Worm (Caenorhabditis elegans) whole organism, L4 larva: ENCODE measurements around the gene B0303.4.

ENCODE experiments used
- Y75B8A.6 ChIP-seq: fragments of 200-800 bp; sonication (Bioruptor generic); IDR thresholded peaks from 2 replicates; pipeline ENCODE4 v1.3.6; 2022; ENCODE audit warnings: missing genetic modification reagents, missing genetic modification characterization, missing compliant biosample characterization
- aha-1 ChIP-seq: fragments of 150-350 bp; peaks from one replicate; lab custom pipeline; 2014; ENCODE audit warnings: missing biosample characterization, missing genetic modification characterization
- ceh-32 ChIP-seq: sonication (generic microtip); optimal IDR thresholded peaks from 2 replicates; lab custom pipeline; 2016; ENCODE audit warnings: mild to moderate bottlenecking, missing genetic modification characterization, missing compliant biosample characterization; ENCODE audit not compliant: poor library complexity
- ceh-62 ChIP-seq: sonication (generic microtip); optimal IDR thresholded peaks from 2 replicates; lab custom pipeline; 2017; ENCODE audit warnings: missing biosample characterization, missing genetic modification characterization
- cey-2 ChIP-seq: sonication (generic microtip); optimal IDR thresholded peaks from 3 replicates; lab custom pipeline; 2017; ENCODE audit warnings: missing genetic modification characterization, mild to moderate bottlenecking, missing compliant biosample characterization, antibody characterized with exemption, borderline replicate concordance; ENCODE audit not compliant: insufficient read depth
- ctbp-1 ChIP-seq: fragments of 200-800 bp; sonication (Bioruptor generic); IDR thresholded peaks from 2 replicates; pipeline ENCODE4 v1.3.6; 2022; ENCODE audit warnings: missing genetic modification reagents, missing genetic modification characterization, missing compliant biosample characterization
- daf-16 ChIP-seq, 3 experiments: sonication (generic microtip); optimal IDR thresholded peaks; 2 replicates each; lab custom pipeline; 2016 to 2017; ENCODE audit warnings: missing genetic modification characterization in 3 of 3, missing genetic modification reagents in 3 of 3, mild to moderate bottlenecking in 2 of 3, missing compliant biosample characterization in 2 of 3, missing biosample characterization in 1 of 3, moderate library complexity in 1 of 3
- daf-19 ChIP-seq: fragments of 200-800 bp; sonication (Bioruptor generic); conservative IDR thresholded peaks from 2 replicates; pipeline ENCODE4 v1.3.6; 2022; ENCODE audit warnings: missing genetic modification characterization, missing compliant biosample characterization
- dmd-6 ChIP-seq: fragments of 200-800 bp; sonication (Bioruptor generic); IDR thresholded peaks from 2 replicates; pipeline ENCODE4 v1.3.6; 2022; ENCODE audit warnings: missing genetic modification reagents, missing genetic modification characterization, missing compliant biosample characterization
- dve-1 ChIP-seq: sonication (generic microtip); optimal IDR thresholded peaks from 2 replicates; lab custom pipeline; 2017; ENCODE audit warnings: antibody characterized with exemption, mild to moderate bottlenecking, missing genetic modification characterization, missing compliant biosample characterization; ENCODE audit not compliant: insufficient read depth
- gei-8 ChIP-seq: fragments of 200-800 bp; sonication (Bioruptor generic); optimal IDR thresholded peaks from 2 replicates; lab custom pipeline; 2018; ENCODE audit warnings: mild to moderate bottlenecking, missing genetic modification characterization, missing compliant biosample characterization
- hlh-11 ChIP-seq: fragments of 200-800 bp; sonication (Bioruptor generic); optimal IDR thresholded peaks from 2 replicates; lab custom pipeline; 2018; ENCODE audit warnings: mild to moderate bottlenecking, missing genetic modification characterization, missing compliant biosample characterization
- hlh-30 ChIP-seq: sonication (generic microtip); optimal IDR thresholded peaks from 2 replicates; lab custom pipeline; 2017; ENCODE audit warnings: antibody characterized with exemption, mild to moderate bottlenecking, missing genetic modification characterization, missing compliant biosample characterization; ENCODE audit not compliant: insufficient read depth
- hmg-1.1 ChIP-seq: fragments of 200-800 bp; sonication (Bioruptor generic); IDR thresholded peaks from 2 replicates; pipeline ENCODE4 v1.3.6; 2022; ENCODE audit warnings: missing genetic modification reagents, missing genetic modification characterization, missing compliant biosample characterization
- lin-1 ChIP-seq: fragments of 200-800 bp; sonication (Bioruptor generic); IDR thresholded peaks from 2 replicates; pipeline ENCODE4 v1.3.6; 2022; ENCODE audit warnings: missing genetic modification reagents, missing genetic modification characterization, missing compliant biosample characterization
- lin-13 ChIP-seq: fragments of 150-350 bp; optimal IDR thresholded peaks from 2 replicates; lab custom pipeline; 2014; ENCODE audit warnings: missing biosample characterization, missing genetic modification reagents, missing genetic modification characterization
- lin-39 ChIP-seq: fragments of 150-350 bp; optimal IDR thresholded peaks from 2 replicates; lab custom pipeline; 2014; ENCODE audit warnings: missing biosample characterization, missing genetic modification reagents, missing genetic modification characterization
- lsy-2 ChIP-seq, 2 experiments: fragments of 150-350 bp in 1 of 2; sonication (generic microtip) in 1 of 2; optimal IDR thresholded peaks; 2 replicates each; lab custom pipeline; 2014 to 2017; ENCODE audit warnings: missing biosample characterization in 2 of 2, missing genetic modification characterization in 2 of 2
- madf-9 ChIP-seq: fragments of 200-800 bp; sonication (Bioruptor generic); conservative IDR thresholded peaks from 2 replicates; pipeline ENCODE4 v1.3.6; 2022; ENCODE audit warnings: missing genetic modification reagents, missing genetic modification characterization, missing compliant biosample characterization
- mdl-1 ChIP-seq, 2 experiments: fragments of 150-350 bp in 1 of 2; sonication (generic microtip) in 1 of 2; optimal IDR thresholded peaks; 2 replicates each; lab custom pipeline; 2014 to 2017; ENCODE audit warnings: missing biosample characterization in 2 of 2, missing genetic modification characterization in 2 of 2
- mep-1 ChIP-seq: fragments of 150-350 bp; sonication (generic microtip); optimal IDR thresholded peaks from 3 replicates; lab custom pipeline; 2014; ENCODE audit warnings: missing biosample characterization, missing genetic modification characterization
- mes-2 ChIP-seq: sonication (generic microtip); optimal IDR thresholded peaks from 2 replicates; lab custom pipeline; 2016; ENCODE audit warnings: missing genotype, mild to moderate bottlenecking, missing genetic modification characterization, missing compliant biosample characterization; ENCODE audit not compliant: poor library complexity, severe bottlenecking
- mxl-3 ChIP-seq: fragments of 200-800 bp; sonication (Bioruptor generic); optimal IDR thresholded peaks from 2 replicates; lab custom pipeline; 2018; ENCODE audit warnings: mild to moderate bottlenecking, missing genetic modification characterization, missing compliant biosample characterization
- nhr-102 ChIP-seq: sonication (generic microtip); optimal IDR thresholded peaks from 2 replicates; lab custom pipeline; 2016; ENCODE audit warnings: mild to moderate bottlenecking, missing genetic modification characterization, moderate library complexity, missing compliant biosample characterization
- nhr-11 ChIP-seq: fragments of 150-350 bp; optimal IDR thresholded peaks from 2 replicates; lab custom pipeline; 2014; ENCODE audit warnings: missing biosample characterization, missing genetic modification characterization
- nhr-25 ChIP-seq: sonication (generic microtip); optimal IDR thresholded peaks from 2 replicates; lab custom pipeline; 2017; ENCODE audit warnings: missing genetic modification characterization, mild to moderate bottlenecking, missing compliant biosample characterization, antibody characterized with exemption, moderate library complexity, borderline replicate concordance; ENCODE audit not compliant: insufficient read depth
- nhr-28 ChIP-seq: fragments of 150-350 bp; optimal IDR thresholded peaks from 2 replicates; lab custom pipeline; 2014; ENCODE audit warnings: missing biosample characterization, missing genetic modification characterization
- nhr-48 ChIP-seq: sonication (generic microtip); optimal IDR thresholded peaks from 2 replicates; lab custom pipeline; 2016; ENCODE audit warnings: mild to moderate bottlenecking, missing genetic modification characterization, missing compliant biosample characterization
- nhr-6 ChIP-seq: fragments of 150-350 bp; optimal IDR thresholded peaks from 2 replicates; lab custom pipeline; 2014; ENCODE audit warnings: missing biosample characterization, missing genetic modification characterization
- nhr-77 ChIP-seq: fragments of 150-350 bp; optimal IDR thresholded peaks from 2 replicates; lab custom pipeline; 2014; ENCODE audit warnings: missing biosample characterization, missing genetic modification characterization
- pha-4 ChIP-seq, 2 experiments: fragments of 150-350 bp in 1 of 2; fragments of 200-800 bp in 1 of 2; sonication (Bioruptor generic) in 1 of 2; IDR thresholded peaks in 1 of 2; optimal IDR thresholded peaks in 1 of 2; 2 replicates each; pipeline versions ENCODE4 v1.3.6 to Lab custom; 2014 to 2022; ENCODE audit warnings: missing genetic modification characterization in 2 of 2, missing genetic modification reagents in 2 of 2, missing biosample characterization in 1 of 2, missing compliant biosample characterization in 1 of 2
- pqm-1 ChIP-seq: sonication (generic microtip); optimal IDR thresholded peaks from 2 replicates; lab custom pipeline; 2017; ENCODE audit warnings: missing biosample characterization, missing genetic modification characterization
- snpc-1.2 ChIP-seq: fragments of 200-800 bp; sonication (Bioruptor generic); IDR thresholded peaks from 2 replicates; pipeline ENCODE4 v1.3.6; 2022; ENCODE audit warnings: missing genetic modification reagents, missing genetic modification characterization, missing compliant biosample characterization
- tra-1 ChIP-seq: fragments of 200-800 bp; sonication (Bioruptor generic); IDR thresholded peaks from 2 replicates; pipeline ENCODE4 v1.3.6; 2022; ENCODE audit warnings: missing genetic modification reagents, missing genetic modification characterization, missing compliant biosample characterization
- unc-39 ChIP-seq: sonication (generic microtip); optimal IDR thresholded peaks from 2 replicates; lab custom pipeline; 2017; ENCODE audit warnings: missing biosample characterization, missing genetic modification characterization
- unc-62 ChIP-seq, 3 experiments: fragments of 150-350 bp in 1 of 3; sonication (generic microtip); optimal IDR thresholded peaks in 2 of 3; peaks in 1 of 3; 1 replicate in 1 of 3; 2 replicates in 2 of 3; lab custom pipeline; 2014 to 2017; ENCODE audit warnings: missing biosample characterization in 3 of 3, missing genetic modification characterization in 3 of 3, missing genetic modification reagents in 3 of 3, missing genotype in 1 of 3
- zag-1 ChIP-seq: fragments of 150-350 bp; optimal IDR thresholded peaks from 2 replicates; lab custom pipeline; 2014; ENCODE audit warnings: missing biosample characterization, missing genetic modification characterization

Gene B0303.4

DNA sequence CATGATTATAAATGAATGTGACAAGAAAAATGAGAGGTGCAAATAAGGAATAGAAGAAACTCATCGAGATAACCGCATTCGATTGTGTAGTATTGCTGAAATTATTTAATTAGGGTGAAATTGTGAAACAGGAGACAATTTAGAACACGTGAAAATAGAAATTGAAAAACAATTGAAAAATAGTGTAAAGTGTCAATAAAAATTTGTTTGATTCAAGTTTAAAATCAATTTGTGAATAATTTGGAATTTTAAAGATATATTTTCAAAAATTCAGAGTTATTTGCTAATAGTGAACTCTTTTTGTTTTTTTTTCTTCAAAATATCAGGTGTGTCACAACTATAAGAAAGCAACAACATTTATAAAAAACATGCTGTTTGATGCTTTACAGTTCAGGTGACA is 41.7 kb downstream of the B0303.4 start, which contains the start of gene ZK370.4:
Gene ZK370.4, minus strand, starts transcription at position 101 of the 400 bp plus-strand sequence.
- TF ChIP-seq pqm-1 (tag; lab: Kevin White, UChicago) (no peak), aha-1 (peak; percentile 89)
- TF ChIP-seq, all 104 proteins: peak for 1

DNA sequence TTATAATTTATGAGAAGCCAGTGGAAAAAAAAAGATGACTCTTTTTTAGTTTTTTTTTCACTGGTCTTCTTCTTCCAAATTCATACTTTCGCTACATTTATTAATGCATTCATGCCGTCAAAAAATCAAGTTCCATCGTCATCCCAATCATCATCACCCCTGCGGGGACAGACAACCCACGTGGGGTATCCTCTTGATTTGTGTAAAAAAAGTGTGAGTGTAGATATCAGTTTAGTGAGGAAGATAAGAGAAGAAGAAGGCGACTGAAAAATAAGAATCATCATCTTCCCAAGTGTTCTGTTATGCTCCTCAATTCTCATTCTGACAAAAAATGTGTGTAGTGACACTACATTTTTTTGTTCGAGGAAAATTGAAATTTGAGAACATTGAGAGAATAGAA is 42.3 kb downstream of the B0303.4 start:
- TF ChIP-seq mes-2 (tag; lab: Kevin White, UChicago), result peak; percentile 19
- peak; percentile 56 to 84 for TF ChIP-seq mdl-1 (tag; optimal IDR thresholded peaks at IDR 0.05; lab: Kevin White, UChicago)
- TF ChIP-seq hlh-11 (tag; lab: Kevin White, UChicago), result peak; percentile 62
- TF ChIP-seq nhr-102 (tag; lab: Kevin White, UChicago), result no peak
- TF ChIP-seq mxl-3 (GFP tag; lab: Kevin White, UChicago), result peak; percentile 91
- TF ChIP-seq nhr-48 (tag; lab: Kevin White, UChicago), result peak; percentile 19
- TF ChIP-seq tra-1 (GFP tag; lab: Robert Waterston, UW), result peak; percentile 32; the same call in 1 of the 2 replicates
- no peak for TF ChIP-seq nhr-25 (tag; lab: Kevin White, UChicago)
- TF ChIP-seq madf-9 (GFP tag; lab: Robert Waterston, UW), result 0 out of 2 replicates have a peak, but pooled peaks have one; percentile 2
- TF ChIP-seq cey-2 (tag; lab: Kevin White, UChicago), result peak; percentile 37
- TF ChIP-seq Y75B8A.6 (GFP tag; lab: Robert Waterston, UW), result no peak
- TF ChIP-seq hlh-30 (tag; lab: Kevin White, UChicago), result peak; percentile 82
- peak; percentile 6 for TF ChIP-seq nhr-11
- peak; percentile 64 for TF ChIP-seq nhr-28 (tag; lab: Kevin White, UChicago)
- peak in 1 of 2 experiments; percentile 23 for TF ChIP-seq lsy-2 (tag; optimal IDR thresholded peaks at IDR 0.05; lab: Kevin White, UChicago)
- peak; percentile 35; the same call in 1 of the 2 replicates for TF ChIP-seq ctbp-1
- TF ChIP-seq unc-62 (GFP tag; optimal IDR thresholded peaks at IDR 0.05 in 1 of 2; lab: Kevin White, UChicago), result peak in 1 of 2 experiments; percentile 94
- no peak for TF ChIP-seq unc-62 (tag; optimal IDR thresholded peaks at IDR 0.05; lab: Kevin White, UChicago)
- no peak for TF ChIP-seq nhr-77 (tag; lab: Kevin White, UChicago)

DNA sequence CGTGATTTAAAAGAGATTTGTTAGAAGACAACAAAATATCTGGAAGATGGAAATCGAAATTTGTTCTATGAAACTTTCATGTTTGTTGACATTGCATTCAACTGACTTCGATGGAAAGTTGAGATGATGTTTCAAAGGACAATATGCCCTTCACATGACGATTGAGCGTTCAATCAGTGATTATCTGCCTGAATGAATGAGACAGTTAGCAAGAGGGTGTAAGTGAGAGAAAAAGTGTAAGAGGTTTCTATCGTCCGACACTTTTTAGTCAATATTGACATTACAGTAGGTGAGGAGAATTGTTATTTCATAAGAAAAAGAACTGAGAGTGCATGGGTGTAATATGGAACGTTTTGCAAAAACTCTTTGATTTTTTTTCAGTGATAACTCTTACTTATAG is 43.6 kb downstream of the B0303.4 start:
- TF ChIP-seq daf-16 (GFP tag; optimal IDR thresholded peaks at IDR 0.05; lab: Kevin White, UChicago) (no peak), daf-16 (tag; optimal IDR thresholded peaks at IDR 0.05; lab: Kevin White, UChicago) (peak; percentile 69), hlh-30 (tag; lab: Kevin White, UChicago) (peak; percentile 82), mxl-3 (GFP tag; lab: Kevin White, UChicago) (peak; percentile 50), zag-1 (tag; lab: Kevin White, UChicago) (no peak), dve-1 (peak; percentile 10), unc-62 (GFP tag; optimal IDR thresholded peaks at IDR 0.05 in 1 of 2; lab: Kevin White, UChicago) (peak in 1 of 2 experiments; percentile 97), unc-62 (tag; optimal IDR thresholded peaks at IDR 0.05; lab: Kevin White, UChicago) (no peak), lin-1 (no peak), dmd-6 (GFP tag; lab: Robert Waterston, UW) (peak; percentile 30; the same call in 1 of the 2 replicates), nhr-6 (tag; lab: Kevin White, UChicago) (peak; percentile 73), hmg-1.1 (GFP tag; lab: Robert Waterston, UW) (0 out of 2 replicates have a peak, but pooled peaks have one; percentile 25), mes-2 (tag; lab: Kevin White, UChicago) (peak; percentile 32), ceh-32 (tag; lab: Kevin White, UChicago) (no peak), pqm-1 (tag; lab: Kevin White, UChicago) (peak; percentile 32), snpc-1.2 (GFP tag; lab: Robert Waterston, UW) (no peak), lin-39 (tag; lab: Kevin White, UChicago) (no peak), daf-19 (no peak), ceh-62 (tag; lab: Kevin White, UChicago) (no peak), lsy-2 (tag; optimal IDR thresholded peaks at IDR 0.05; lab: Kevin White, UChicago) (peak in 1 of 2 experiments; percentile 44), unc-39 (tag; lab: Kevin White, UChicago) (no peak), aha-1 (peak; percentile 91), lin-13 (GFP tag; lab: Kevin White, UChicago) (no peak), pha-4 (GFP tag; IDR thresholded peaks at IDR 0.05; lab: Robert Waterston, UW) (no peak), pha-4 (tag; optimal IDR thresholded peaks at IDR 0.05; lab: Kevin White, UChicago) (peak; percentile 99), nhr-28 (tag; lab: Kevin White, UChicago) (peak; percentile 60), hlh-11 (tag; lab: Kevin White, UChicago) (peak; percentile 41), nhr-25 (tag; lab: Kevin White, UChicago) (peak; percentile 40), gei-8 (peak; percentile 5), mep-1 (peak; percentile 17)
